Fruit fly (Drosophila melanogaster): ENCODE measurements around the gene CG13460.
A peak's percentile ranks its signal among the peaks of the same experiment; 100 is the strongest.

Gene CG13460

DNA sequence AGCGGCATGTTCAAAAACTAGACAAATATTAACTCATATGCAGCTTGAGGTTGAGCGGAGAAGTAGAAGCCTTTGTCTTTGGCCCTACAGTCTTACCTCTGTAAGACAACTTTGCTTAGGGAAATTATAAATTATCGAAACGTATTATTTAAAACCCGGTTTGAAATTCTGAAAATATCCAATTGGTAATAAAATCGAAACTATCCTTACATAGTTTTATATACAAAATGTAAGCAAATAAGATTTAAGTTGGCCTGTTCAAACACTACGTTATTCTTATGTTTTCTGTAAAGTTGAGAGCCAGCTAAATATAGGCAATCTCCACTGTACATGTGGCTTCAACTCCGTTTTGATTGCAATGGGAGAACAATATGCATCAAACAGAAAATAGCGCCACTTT lies 48.2 kb downstream of the CG13460 start (continued):
- TF ChIP-seq CG12659 (GFP tag; optimal IDR thresholded peaks at IDR 0.05): no peak
- no peak for TF ChIP-seq Max (GFP tag; optimal IDR thresholded peaks at IDR 0.05)
- TF ChIP-seq CG18599 (GFP tag; optimal IDR thresholded peaks at IDR 0.05): no peak
- TF ChIP-seq Ets65A (GFP tag): peak; percentile 62
- TF ChIP-seq CG7839 (tag; optimal IDR thresholded peaks at IDR 0.05): peak; percentile 2
- TF ChIP-seq gcm (GFP tag; optimal IDR thresholded peaks at IDR 0.05): no peak
- no peak for TF ChIP-seq ato (GFP tag; IDR thresholded peaks at IDR 0.05; ENCODE audit: partially characterized antibody)
- no peak for TF ChIP-seq sna (GFP tag; IDR thresholded peaks at IDR 0.05; ENCODE audit: partially characterized antibody)
- TF ChIP-seq Dad (GFP tag; optimal IDR thresholded peaks at IDR 0.05): no peak
- TF ChIP-seq grau (tag; optimal IDR thresholded peaks at IDR 0.05): peak; percentile 73
- no peak for TF ChIP-seq Sin3A (optimal IDR thresholded peaks at IDR 0.05)
- no peak for TF ChIP-seq NfI (GFP tag; optimal IDR thresholded peaks at IDR 0.05)
- TF ChIP-seq Atf-2 (GFP tag; optimal IDR thresholded peaks at IDR 0.05): no peak
- TF ChIP-seq Sry-β (GFP tag; optimal IDR thresholded peaks at IDR 0.05): no peak
- no peak for TF ChIP-seq E2f1 (GFP tag; IDR thresholded peaks at IDR 0.05)
- peak; percentile 20 for TF ChIP-seq CG11504 (tag; optimal IDR thresholded peaks at IDR 0.05)
- peak; percentile 28 for TF ChIP-seq gem (tag; optimal IDR thresholded peaks at IDR 0.05)
- no peak for TF ChIP-seq CG7271 (tag; optimal IDR thresholded peaks at IDR 0.05)
- TF ChIP-seq CG3847 (GFP tag; IDR thresholded peaks at IDR 0.05): no peak
- no peak for TF ChIP-seq CG4730 (GFP tag; IDR thresholded peaks at IDR 0.05)
- no peak for TF ChIP-seq NC2α (GFP tag; optimal IDR thresholded peaks at IDR 0.05)
- no peak for TF ChIP-seq insv (GFP tag; optimal IDR thresholded peaks at IDR 0.05)
- no peak for TF ChIP-seq Chrac-16 (GFP tag; optimal IDR thresholded peaks at IDR 0.05)
- TF ChIP-seq CG2712 (tag; optimal IDR thresholded peaks at IDR 0.05): peak; percentile 23
- TF ChIP-seq tgo (GFP tag; IDR thresholded peaks at IDR 0.05): no peak

DNA sequence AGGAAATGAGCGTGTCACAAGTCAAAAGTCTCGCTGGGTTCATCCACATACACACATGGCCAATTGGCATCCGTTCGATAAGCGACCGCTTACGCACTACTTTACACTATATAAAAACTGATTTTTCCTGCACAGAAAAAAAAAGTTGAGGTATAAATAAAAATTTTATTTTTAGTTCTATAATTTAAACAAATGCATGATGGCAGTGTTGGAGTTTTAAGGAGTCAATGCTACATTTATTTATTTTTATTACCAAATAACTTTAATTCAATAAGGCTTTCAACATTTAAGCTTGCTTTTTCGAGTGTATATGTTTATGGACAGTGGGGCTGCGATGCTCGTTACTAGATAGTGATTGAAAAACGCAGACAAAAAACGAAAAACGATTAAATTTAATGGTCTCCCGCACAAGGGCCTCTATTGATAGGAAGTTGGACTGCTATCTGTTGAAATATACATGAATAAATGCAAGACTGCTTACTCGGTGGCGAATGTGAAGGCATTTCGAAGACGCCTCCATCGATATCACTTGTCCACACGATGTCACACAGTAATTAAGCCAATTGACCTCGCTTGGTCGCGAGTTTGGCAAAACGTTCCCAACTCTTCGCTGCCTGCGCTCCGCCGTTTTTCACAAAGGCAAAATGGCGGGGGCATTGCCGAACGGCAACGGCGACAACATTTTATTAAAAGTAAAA lies 49.7 kb downstream of the CG13460 start:
- TF ChIP-seq Bteb2 (GFP tag; optimal IDR thresholded peaks at IDR 0.05) (peak; percentile 33), dmrt11E (tag; optimal IDR thresholded peaks at IDR 0.05) (peak; percentile 86), gcm (GFP tag; optimal IDR thresholded peaks at IDR 0.05) (peak; percentile 84), odd (GFP tag; optimal IDR thresholded peaks at IDR 0.05) (peak; percentile 58), CG15514 (GFP tag; optimal IDR thresholded peaks at IDR 0.05) (peak; percentile 38), dati (GFP tag; IDR thresholded peaks at IDR 0.05) (no peak), CG31388 (GFP tag; optimal IDR thresholded peaks at IDR 0.05) (peak; percentile 74), Trl (optimal IDR thresholded peaks at IDR 0.05) (no peak), Trl (GFP tag; optimal IDR thresholded peaks at IDR 0.05) (peak; percentile 3), CG4730 (GFP tag; IDR thresholded peaks at IDR 0.05) (peak; percentile 41), CG18764 (GFP tag; optimal IDR thresholded peaks at IDR 0.05) (peak; percentile 48), Fer1 (GFP tag; optimal IDR thresholded peaks at IDR 0.05) (peak; percentile 74), CG2116 (GFP tag; optimal IDR thresholded peaks at IDR 0.05) (peak; percentile 18), CG43689 (GFP tag; IDR thresholded peaks at IDR 0.05) (peak; percentile 9; the same call in 1 of the 2 replicates), Hmr (GFP tag; optimal IDR thresholded peaks at IDR 0.05) (peak; percentile 62), CG2712 (tag; optimal IDR thresholded peaks at IDR 0.05) (peak; percentile 88), Rx (GFP tag; IDR thresholded peaks at IDR 0.05) (0 out of 2 replicates have a peak, but pooled peaks have one; percentile 11), Camta (GFP tag; optimal IDR thresholded peaks at IDR 0.05) (peak; percentile 18), CG6813 (GFP tag; optimal IDR thresholded peaks at IDR 0.05) (peak; percentile 65), Max (GFP tag; optimal IDR thresholded peaks at IDR 0.05) (peak; percentile 69), onecut (GFP tag; IDR thresholded peaks at IDR 0.05) (peak; percentile 69), CG8388 (GFP tag; optimal IDR thresholded peaks at IDR 0.05) (peak; percentile 88), wek (GFP tag; optimal IDR thresholded peaks at IDR 0.05) (no peak), CG11723 (GFP tag; optimal IDR thresholded peaks at IDR 0.05) (peak; percentile 51), Spps (tag; optimal IDR thresholded peaks at IDR 0.05) (peak; percentile 76), CG17186 (GFP tag; optimal IDR thresholded peaks at IDR 0.05) (no peak), bigmax (GFP tag; optimal IDR thresholded peaks at IDR 0.05) (no peak), CG9609 (GFP tag; optimal IDR thresholded peaks at IDR 0.05) (peak; percentile 6), CG10654 (GFP tag; optimal IDR thresholded peaks at IDR 0.05) (peak; percentile 63)
